Worm (Caenorhabditis elegans) whole organism, L4 larva: Measurements from ENCODE around the gene rack-1.
A peak's percentile ranks its signal among the peaks of the same experiment; 100 is the strongest.

Experiments
- F26F4.8 ChIP-seq: fragments of 200-800 bp; sonication (Bioruptor generic); conservative IDR thresholded peaks from 2 replicates; pipeline ENCODE4 v1.3.6; 2022; ENCODE audit warnings: missing genetic modification characterization, missing compliant biosample characterization
- F44E2.7 ChIP-seq: fragments of 200-800 bp; sonication (Bioruptor generic); IDR thresholded peaks from 2 replicates; pipeline ENCODE4 v2.1.2; 2022; ENCODE audit warnings: missing genetic modification characterization, missing compliant biosample characterization
- R02D3.7 ChIP-seq: fragments of 150-350 bp; sonication (generic microtip); optimal IDR thresholded peaks from 3 replicates; lab custom pipeline; 2014; ENCODE audit warnings: missing biosample characterization, missing genetic modification characterization
- T20F7.1 ChIP-seq: fragments of 200-800 bp; sonication (Bioruptor generic); optimal IDR thresholded peaks from 2 replicates; lab custom pipeline; 2018; ENCODE audit warnings: mild to moderate bottlenecking, missing genetic modification characterization, missing compliant biosample characterization
- T26A8.4 ChIP-seq: fragments of 200-800 bp; sonication (Bioruptor generic); IDR thresholded peaks from 2 replicates; pipeline ENCODE4 v1.3.6; 2022; ENCODE audit warnings: missing genetic modification characterization, missing compliant biosample characterization
- Y105C5A.15 ChIP-seq: fragments of 200-800 bp; sonication (Bioruptor generic); IDR thresholded peaks from 2 replicates; pipeline ENCODE4 v1.3.6; 2022; ENCODE audit warnings: missing genetic modification characterization, missing compliant biosample characterization
- Y5F2A.4 ChIP-seq: fragments of 200-800 bp; sonication (Bioruptor generic); optimal IDR thresholded peaks from 2 replicates; lab custom pipeline; 2018; ENCODE audit warnings: mild to moderate bottlenecking, missing genetic modification characterization, missing compliant biosample characterization
- Y75B8A.6 ChIP-seq: fragments of 200-800 bp; sonication (Bioruptor generic); IDR thresholded peaks from 2 replicates; pipeline ENCODE4 v1.3.6; 2022; ENCODE audit warnings: missing genetic modification reagents, missing genetic modification characterization, missing compliant biosample characterization
- ZK337.2 ChIP-seq: fragments of 200-800 bp; sonication (Bioruptor generic); IDR thresholded peaks from 2 replicates; pipeline ENCODE4 v1.3.6; 2022; ENCODE audit warnings: missing genetic modification reagents, missing genetic modification characterization, missing compliant biosample characterization
- aha-1 ChIP-seq: fragments of 150-350 bp; peaks from one replicate; lab custom pipeline; 2014; ENCODE audit warnings: missing biosample characterization, missing genetic modification characterization
- ama-1 ChIP-seq: fragments of 150-350 bp; optimal IDR thresholded peaks from 2 replicates; lab custom pipeline; 2014; ENCODE audit warnings: inconsistent platforms, mixed read lengths
- ctbp-1 ChIP-seq: fragments of 200-800 bp; sonication (Bioruptor generic); IDR thresholded peaks from 2 replicates; pipeline ENCODE4 v1.3.6; 2022; ENCODE audit warnings: missing genetic modification reagents, missing genetic modification characterization, missing compliant biosample characterization
- daf-12 ChIP-seq: fragments of 150-350 bp; optimal IDR thresholded peaks from 2 replicates; lab custom pipeline; 2014; ENCODE audit warnings: missing biosample characterization, missing genetic modification reagents, missing genetic modification characterization
- daf-16 ChIP-seq, 3 experiments: sonication (generic microtip); optimal IDR thresholded peaks; 2 replicates each; lab custom pipeline; 2016 to 2017; ENCODE audit warnings: missing genetic modification characterization in 3 of 3, missing genetic modification reagents in 3 of 3, mild to moderate bottlenecking in 2 of 3, missing compliant biosample characterization in 2 of 3, missing biosample characterization in 1 of 3, moderate library complexity in 1 of 3
- dmd-8 ChIP-seq: fragments of 200-800 bp; sonication (Bioruptor generic); IDR thresholded peaks from 2 replicates; pipeline ENCODE4 v1.3.6; 2022; ENCODE audit warnings: missing genetic modification characterization, missing compliant biosample characterization
- dpl-1 ChIP-seq: fragments of 150-350 bp; optimal IDR thresholded peaks from 2 replicates; lab custom pipeline; 2014; ENCODE audit warnings: missing biosample characterization, missing genetic modification reagents, missing genetic modification characterization
- duxl-1 ChIP-seq: sonication (generic microtip); optimal IDR thresholded peaks from 2 replicates; lab custom pipeline; 2016; ENCODE audit warnings: mild to moderate bottlenecking, missing genetic modification characterization, moderate library complexity, missing compliant biosample characterization; ENCODE audit not compliant: poor library complexity
- egl-27 ChIP-seq: sonication (generic microtip); optimal IDR thresholded peaks from 3 replicates; lab custom pipeline; 2017; ENCODE audit warnings: missing biosample characterization, missing genetic modification reagents, missing genetic modification characterization
- fkh-10 ChIP-seq: fragments of 150-350 bp; optimal IDR thresholded peaks from 2 replicates; lab custom pipeline; 2014; ENCODE audit warnings: missing biosample characterization, missing genetic modification reagents, missing genetic modification characterization
- hlh-30 ChIP-seq: sonication (generic microtip); optimal IDR thresholded peaks from 2 replicates; lab custom pipeline; 2017; ENCODE audit warnings: antibody characterized with exemption, mild to moderate bottlenecking, missing genetic modification characterization, missing compliant biosample characterization; ENCODE audit not compliant: insufficient read depth
- hmg-1.1 ChIP-seq: fragments of 200-800 bp; sonication (Bioruptor generic); IDR thresholded peaks from 2 replicates; pipeline ENCODE4 v1.3.6; 2022; ENCODE audit warnings: missing genetic modification reagents, missing genetic modification characterization, missing compliant biosample characterization
- jun-1 ChIP-seq: fragments of 150-350 bp; optimal IDR thresholded peaks from 2 replicates; lab custom pipeline; 2014; ENCODE audit warnings: missing biosample characterization, missing genetic modification reagents, missing genetic modification characterization
- lim-7 ChIP-seq: fragments of 200-800 bp; sonication (Bioruptor generic); IDR thresholded peaks from 2 replicates; pipeline ENCODE4 v1.3.6; 2022; ENCODE audit warnings: missing genetic modification characterization, missing compliant biosample characterization
- lin-13 ChIP-seq: fragments of 150-350 bp; optimal IDR thresholded peaks from 2 replicates; lab custom pipeline; 2014; ENCODE audit warnings: missing biosample characterization, missing genetic modification reagents, missing genetic modification characterization
- lin-15B ChIP-seq: fragments of 150-350 bp; sonication (generic microtip); optimal IDR thresholded peaks from 3 replicates; lab custom pipeline; 2014; ENCODE audit warnings: missing biosample characterization, missing genetic modification characterization
- lin-39 ChIP-seq: fragments of 150-350 bp; optimal IDR thresholded peaks from 2 replicates; lab custom pipeline; 2014; ENCODE audit warnings: missing biosample characterization, missing genetic modification reagents, missing genetic modification characterization
- lsy-2 ChIP-seq, 2 experiments: fragments of 150-350 bp in 1 of 2; sonication (generic microtip) in 1 of 2; optimal IDR thresholded peaks; 2 replicates each; lab custom pipeline; 2014 to 2017; ENCODE audit warnings: missing biosample characterization in 2 of 2, missing genetic modification characterization in 2 of 2
- madf-9 ChIP-seq: fragments of 200-800 bp; sonication (Bioruptor generic); conservative IDR thresholded peaks from 2 replicates; pipeline ENCODE4 v1.3.6; 2022; ENCODE audit warnings: missing genetic modification reagents, missing genetic modification characterization, missing compliant biosample characterization
- mxl-2 ChIP-seq: fragments of 200-800 bp; sonication (Bioruptor generic); conservative IDR thresholded peaks from 2 replicates; pipeline ENCODE4 v1.3.6; 2022; ENCODE audit warnings: missing genetic modification reagents, missing genetic modification characterization, missing compliant biosample characterization
- mxl-3 ChIP-seq: fragments of 200-800 bp; sonication (Bioruptor generic); optimal IDR thresholded peaks from 2 replicates; lab custom pipeline; 2018; ENCODE audit warnings: mild to moderate bottlenecking, missing genetic modification characterization, missing compliant biosample characterization
- nhr-10 ChIP-seq: fragments of 150-350 bp; optimal IDR thresholded peaks from 2 replicates; lab custom pipeline; 2014; ENCODE audit warnings: missing biosample characterization, missing genetic modification characterization
- nhr-102 ChIP-seq: sonication (generic microtip); optimal IDR thresholded peaks from 2 replicates; lab custom pipeline; 2016; ENCODE audit warnings: mild to moderate bottlenecking, missing genetic modification characterization, moderate library complexity, missing compliant biosample characterization
- nhr-25 ChIP-seq: sonication (generic microtip); optimal IDR thresholded peaks from 2 replicates; lab custom pipeline; 2017; ENCODE audit warnings: missing genetic modification characterization, mild to moderate bottlenecking, missing compliant biosample characterization, antibody characterized with exemption, moderate library complexity, borderline replicate concordance; ENCODE audit not compliant: insufficient read depth
- nhr-28 ChIP-seq: fragments of 150-350 bp; optimal IDR thresholded peaks from 2 replicates; lab custom pipeline; 2014; ENCODE audit warnings: missing biosample characterization, missing genetic modification characterization
- nhr-76 ChIP-seq: fragments of 150-350 bp; optimal IDR thresholded peaks from 2 replicates; lab custom pipeline; 2014; ENCODE audit warnings: missing biosample characterization, missing genetic modification characterization
- pha-4 ChIP-seq, 2 experiments: fragments of 150-350 bp in 1 of 2; fragments of 200-800 bp in 1 of 2; sonication (Bioruptor generic) in 1 of 2; IDR thresholded peaks in 1 of 2; optimal IDR thresholded peaks in 1 of 2; 2 replicates each; pipeline versions ENCODE4 v1.3.6 to Lab custom; 2014 to 2022; ENCODE audit warnings: missing genetic modification characterization in 2 of 2, missing genetic modification reagents in 2 of 2, missing biosample characterization in 1 of 2, missing compliant biosample characterization in 1 of 2
- rbr-2 ChIP-seq: sonication (generic microtip); optimal IDR thresholded peaks from 2 replicates; lab custom pipeline; 2016; ENCODE audit warnings: missing genotype, missing genetic modification characterization, missing compliant biosample characterization
- sdz-12 ChIP-seq: fragments of 200-800 bp; sonication (Bioruptor generic); optimal IDR thresholded peaks from 2 replicates; lab custom pipeline; 2018; ENCODE audit warnings: mild to moderate bottlenecking, missing genetic modification characterization, missing compliant biosample characterization
- set-16 ChIP-seq: fragments of 200-800 bp; sonication (Bioruptor generic); IDR thresholded peaks from 2 replicates; pipeline ENCODE4 v1.3.6; 2022; ENCODE audit warnings: missing genetic modification reagents, missing genetic modification characterization, missing compliant biosample characterization
- skn-1 ChIP-seq: fragments of 150-350 bp; optimal IDR thresholded peaks from 2 replicates; lab custom pipeline; 2014; ENCODE audit warnings: missing biosample characterization, missing genetic modification characterization
- spr-3 ChIP-seq: fragments of 200-800 bp; sonication (Bioruptor generic); optimal IDR thresholded peaks from 2 replicates; lab custom pipeline; 2018; ENCODE audit warnings: mild to moderate bottlenecking, missing genetic modification characterization, missing compliant biosample characterization
- tag-97 ChIP-seq: fragments of 200-800 bp; sonication (Bioruptor generic); IDR thresholded peaks from 2 replicates; pipeline ENCODE4 v1.3.6; 2022; ENCODE audit warnings: missing genetic modification characterization, missing compliant biosample characterization
- tra-1 ChIP-seq: fragments of 200-800 bp; sonication (Bioruptor generic); IDR thresholded peaks from 2 replicates; pipeline ENCODE4 v1.3.6; 2022; ENCODE audit warnings: missing genetic modification reagents, missing genetic modification characterization, missing compliant biosample characterization
- zfp-2 ChIP-seq: sonication (generic microtip); optimal IDR thresholded peaks from 2 replicates; lab custom pipeline; 2016; ENCODE audit warnings: mild to moderate bottlenecking, missing genetic modification characterization, missing compliant biosample characterization
- zfp-3 ChIP-seq: fragments of 200-800 bp; sonication (Bioruptor generic); conservative IDR thresholded peaks from 2 replicates; pipeline ENCODE4 v1.3.6; 2022; ENCODE audit warnings: missing genetic modification reagents, missing genetic modification characterization, missing compliant biosample characterization
- zip-11 ChIP-seq: fragments of 200-800 bp; sonication (Bioruptor generic); IDR thresholded peaks from 2 replicates; pipeline ENCODE4 v1.3.6; 2022; ENCODE audit warnings: missing genetic modification characterization, missing compliant biosample characterization
- ztf-7 ChIP-seq: fragments of 150-350 bp; optimal IDR thresholded peaks from 2 replicates; lab custom pipeline; 2014; ENCODE audit warnings: missing biosample characterization, missing genetic modification characterization

rack-1 gene

ce11 chrIV:10150552-10151004 lies 25.9 kb upstream of the rack-1 start, which contains the start of gene tsp-12:
Gene tsp-12 (minus strand): TSS chrIV:10150602.
- TF ChIP-seq Y5F2A.4, result no peak
- peak; percentile 43 for TF ChIP-seq fkh-10
- peak; percentile 11 for TF ChIP-seq nhr-28 (tag; lab: Kevin White, UChicago)

ce11 chrIV:10151439-10151997 lies 25.0 kb upstream of the rack-1 start, which contains the start of gene copg-1:
Gene copg-1 (plus strand): TSS chrIV:10151947.
- TF ChIP-seq T20F7.1 (peak; percentile 52), hmg-1.1 (GFP tag; lab: Robert Waterston, UW) (no peak), mxl-3 (peak; percentile 11), ama-1 (lab: Kevin White, UChicago) (no peak), Y75B8A.6 (GFP tag; lab: Robert Waterston, UW) (no peak), F26F4.8 (no peak), hlh-30 (tag; lab: Kevin White, UChicago) (peak; percentile 80), rbr-2 (tag; lab: Kevin White, UChicago) (peak; percentile 19), lsy-2 (tag; optimal IDR thresholded peaks at IDR 0.05; lab: Kevin White, UChicago) (peak in 1 of 2 experiments; percentile 96), nhr-28 (tag; lab: Kevin White, UChicago) (peak; percentile 28), ztf-7 (no peak), skn-1 (tag; lab: Kevin White, UChicago) (no peak), aha-1 (tag; lab: Kevin White, UChicago) (peak; percentile 74), lin-15B (tag; lab: Kevin White, UChicago) (no peak), lin-13 (GFP tag; lab: Kevin White, UChicago) (peak; percentile 42), tag-97 (no peak), daf-12 (tag; lab: Kevin White, UChicago) (no peak), Y5F2A.4 (no peak), egl-27 (tag; lab: Kevin White, UChicago) (no peak), zfp-3 (GFP tag; lab: Robert Waterston, UW) (no peak), F44E2.7 (GFP tag; lab: Robert Waterston, UW) (no peak), Y105C5A.15 (GFP tag; lab: Robert Waterston, UW) (no peak), lim-7 (GFP tag; lab: Robert Waterston, UW) (no peak), madf-9 (GFP tag; lab: Robert Waterston, UW) (no peak), fkh-10 (peak; percentile 13), daf-16 (GFP tag; optimal IDR thresholded peaks at IDR 0.05; lab: Kevin White, UChicago) (no peak), daf-16 (tag; optimal IDR thresholded peaks at IDR 0.05; lab: Kevin White, UChicago) (no peak), R02D3.7 (tag; lab: Kevin White, UChicago) (no peak), duxl-1 (no peak), mxl-2 (GFP tag; lab: Robert Waterston, UW) (no peak), spr-3 (no peak), nhr-76 (tag; lab: Kevin White, UChicago) (no peak), lin-39 (no peak), jun-1 (no peak), ZK337.2 (GFP tag; lab: Robert Waterston, UW) (no peak), dmd-8 (GFP tag; lab: Robert Waterston, UW) (no peak), pha-4 (GFP tag; IDR thresholded peaks at IDR 0.05; lab: Robert Waterston, UW) (no peak), pha-4 (tag; optimal IDR thresholded peaks at IDR 0.05; lab: Kevin White, UChicago) (no peak), nhr-10 (no peak), set-16 (GFP tag; lab: Robert Waterston, UW) (no peak), zfp-2 (no peak), dpl-1 (peak; percentile 55), tra-1 (GFP tag; lab: Robert Waterston, UW) (no peak), nhr-102 (tag; lab: Kevin White, UChicago) (no peak), ctbp-1 (GFP tag; lab: Robert Waterston, UW) (0 out of 2 replicates have a peak, but pooled peaks have one; percentile 16), nhr-25 (tag; lab: Kevin White, UChicago) (no peak), T26A8.4 (GFP tag; lab: Robert Waterston, UW) (no peak), zip-11 (GFP tag; lab: Robert Waterston, UW) (no peak), sdz-12 (GFP tag; lab: Kevin White, UChicago) (no peak)
